Fruit fly (Drosophila melanogaster) Kc167 (cell line): ENCODE results near the gene ND-B22.

Experiments
- Myc ChIP-seq: fragments of >200 bp; optimal IDR thresholded peaks from 2 replicates; lab custom pipeline; 2017; ENCODE audit warnings: missing external identifiers
- Sin3A ChIP-seq: fragments of >200 bp; optimal IDR thresholded peaks from 2 replicates; lab custom pipeline; 2018; ENCODE audit warnings: missing external identifiers
- h ChIP-seq: fragments of >200 bp; optimal IDR thresholded peaks from 3 replicates; lab custom pipeline; 2018; ENCODE audit warnings: missing external identifiers
- insv ChIP-seq: fragments of >200 bp; optimal IDR thresholded peaks from 3 replicates; lab custom pipeline; 2018; ENCODE audit warnings: missing external identifiers
- psq ChIP-seq: fragments of >200 bp; optimal IDR thresholded peaks from 2 replicates; lab custom pipeline; 2017; ENCODE audit warnings: missing external identifiers
- ttk ChIP-seq: sonication (Bioruptor generic); optimal IDR thresholded peaks from 2 replicates; lab custom pipeline; 2017; ENCODE audit warnings: missing external identifiers

The ND-B22 gene

DNA sequence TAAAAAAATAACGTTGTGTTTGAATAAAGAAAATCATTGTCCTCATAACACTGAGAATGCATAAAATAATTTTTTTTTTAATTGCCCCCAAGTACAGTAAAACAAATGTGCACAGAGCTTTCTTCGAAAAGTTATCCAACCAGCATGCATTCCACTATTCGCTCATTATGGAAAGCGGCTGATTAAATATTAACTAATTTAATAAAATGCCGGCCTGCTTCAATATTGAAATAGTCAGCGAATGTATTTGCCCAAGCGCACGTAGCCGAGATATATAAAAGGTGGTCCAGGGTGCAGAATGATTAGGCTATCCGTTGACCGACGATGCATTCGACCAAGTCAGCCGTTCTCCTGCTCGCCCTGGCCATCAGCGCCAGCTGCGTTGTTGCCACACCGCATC is 23.4 kb downstream of the ND-B22 start, which contains the start of gene CG16826:
CG16826 (plus strand) TSS at position 301 of the 400 bp plus-strand sequence.
- TF ChIP-seq Myc (lab: Kevin White, UChicago) (no peak), psq (lab: Kevin White, UChicago) (no peak), ttk (lab: Kevin White, UChicago) (no peak), insv (no peak), Sin3A (lab: Kevin White, UChicago) (no peak), h (lab: Kevin White, UChicago) (no peak)

DNA sequence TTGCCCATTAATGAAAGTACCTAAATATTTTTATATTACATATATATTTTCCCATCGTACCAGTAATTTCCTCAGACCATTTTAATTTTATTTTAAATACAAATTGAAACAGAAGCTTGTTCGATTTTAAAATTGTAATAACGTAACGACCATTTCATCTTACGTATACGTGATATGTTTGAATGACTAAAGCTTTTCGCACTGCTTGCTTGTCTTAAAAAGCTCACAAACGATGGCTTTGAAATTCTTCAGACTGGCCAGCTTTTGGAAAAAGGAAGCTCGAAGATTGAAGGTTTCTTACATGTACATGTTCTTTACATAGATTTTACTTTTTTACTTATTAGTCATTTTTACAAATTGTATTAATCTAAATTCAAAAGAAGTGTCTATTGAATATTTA is 38.2 kb downstream of the ND-B22 start:
- no peak for TF ChIP-seq psq (lab: Kevin White, UChicago)
- TF ChIP-seq Sin3A (lab: Kevin White, UChicago) = no peak
- TF ChIP-seq insv = no peak
- TF ChIP-seq h (lab: Kevin White, UChicago) = no peak
- no peak for TF ChIP-seq Myc (lab: Kevin White, UChicago)
- TF ChIP-seq ttk (lab: Kevin White, UChicago) = no peak

- TF ChIP-seq psq (lab: Kevin White, UChicago) (no peak), insv (no peak), Sin3A (lab: Kevin White, UChicago) (no peak), ttk (lab: Kevin White, UChicago) (no peak), Myc (lab: Kevin White, UChicago) (no peak), h (lab: Kevin White, UChicago) (no peak)
These were observed 38.9 kb downstream of the ND-B22 start for dm6 chr2L:13331868-13332544.

- no peak for TF ChIP-seq ttk (lab: Kevin White, UChicago)
- no peak for TF ChIP-seq Myc (lab: Kevin White, UChicago)
These were observed 39.9 kb downstream of the ND-B22 start, which contains the start of gene hbt for dm6 chr2L:13331021-13331420. Gene hbt, minus strand, starts transcription at chr2L:13331121.

DNA sequence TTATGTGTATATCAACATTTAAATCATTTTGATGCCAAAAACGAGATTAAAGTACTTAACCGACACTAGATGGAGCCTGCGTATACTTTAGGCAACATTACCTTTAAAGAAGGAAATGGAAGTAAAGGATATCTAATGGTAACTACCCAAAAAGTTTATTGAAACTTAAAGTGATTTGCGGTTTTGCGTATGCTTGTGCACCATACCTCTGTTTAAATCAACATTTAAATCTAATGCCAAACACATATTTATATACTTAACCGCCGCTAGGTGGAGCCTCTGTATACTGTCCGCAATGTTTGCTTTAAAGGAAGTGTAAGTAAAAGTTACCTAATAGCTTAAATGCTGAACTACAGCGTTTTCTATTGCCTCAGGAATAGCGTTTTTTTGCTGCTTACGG is 45.1 kb downstream of the ND-B22 start:
- no peak for TF ChIP-seq Sin3A (lab: Kevin White, UChicago)
- TF ChIP-seq psq (lab: Kevin White, UChicago) = no peak
- TF ChIP-seq Myc (lab: Kevin White, UChicago) = no peak
- no peak for TF ChIP-seq h (lab: Kevin White, UChicago)
- TF ChIP-seq ttk (lab: Kevin White, UChicago) = no peak
- TF ChIP-seq insv = no peak
